Worm (Caenorhabditis elegans) whole organism, dauer: ENCODE results near the gene ptr-13.

Experiments
- unc-62 ChIP-seq: sonication (generic microtip); optimal IDR thresholded peaks from 2 replicates; lab custom pipeline; 2017; ENCODE audit warnings: missing biosample characterization, missing genetic modification reagents, missing genetic modification characterization

Gene ptr-13

DNA sequence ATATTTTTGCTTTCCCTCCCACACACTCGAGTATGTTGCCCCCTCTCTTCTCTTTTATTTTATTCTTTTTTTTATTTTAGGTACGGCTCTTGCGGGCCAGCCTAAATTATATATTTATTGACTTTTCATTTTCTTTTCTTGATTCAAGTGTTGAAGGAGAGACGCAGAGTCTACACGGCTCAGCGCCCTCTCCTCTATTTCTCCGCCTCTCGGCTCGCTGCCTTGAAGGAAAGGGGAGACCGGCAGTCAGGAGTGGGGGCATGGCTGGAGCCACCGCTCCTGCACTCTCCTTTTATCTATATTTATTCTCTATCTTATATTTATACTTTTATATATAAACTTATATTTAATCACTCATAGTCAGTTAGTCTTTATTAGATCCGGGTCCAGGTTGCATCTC, 4.1 kb upstream of the ptr-13 start:
- no peak for TF ChIP-seq unc-62

- TF ChIP-seq unc-62, result no peak
These were observed 1.0 kb upstream of the ptr-13 start for ce11 chrII:11163291-11163690.

ce11 chrII:11161675-11162074, 606 bp downstream of the ptr-13 start:
- TF ChIP-seq unc-62, result no peak

DNA sequence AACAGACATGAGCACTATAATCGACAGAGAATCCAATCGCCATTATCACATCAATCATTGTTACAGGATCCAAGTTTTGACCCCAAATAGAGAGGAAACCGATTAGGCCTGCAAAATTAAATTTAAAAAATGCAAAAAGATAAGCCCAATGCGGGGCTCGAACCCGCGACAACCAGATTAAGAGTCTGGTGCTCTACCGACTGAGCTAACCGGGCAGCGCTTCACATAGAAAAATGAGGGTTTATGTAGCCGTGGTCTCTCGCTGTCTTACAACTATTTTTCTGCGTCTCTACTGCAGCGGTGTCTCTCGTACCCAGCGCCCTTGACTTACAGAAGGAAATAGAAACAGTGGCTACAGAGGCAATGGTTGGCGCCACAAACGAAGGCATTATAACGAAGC, 4.6 kb downstream of the ptr-13 start:
- TF ChIP-seq unc-62, result no peak

- no peak for TF ChIP-seq unc-62
These were observed 6.1 kb downstream of the ptr-13 start for ce11 chrII:11156160-11156559.

DNA sequence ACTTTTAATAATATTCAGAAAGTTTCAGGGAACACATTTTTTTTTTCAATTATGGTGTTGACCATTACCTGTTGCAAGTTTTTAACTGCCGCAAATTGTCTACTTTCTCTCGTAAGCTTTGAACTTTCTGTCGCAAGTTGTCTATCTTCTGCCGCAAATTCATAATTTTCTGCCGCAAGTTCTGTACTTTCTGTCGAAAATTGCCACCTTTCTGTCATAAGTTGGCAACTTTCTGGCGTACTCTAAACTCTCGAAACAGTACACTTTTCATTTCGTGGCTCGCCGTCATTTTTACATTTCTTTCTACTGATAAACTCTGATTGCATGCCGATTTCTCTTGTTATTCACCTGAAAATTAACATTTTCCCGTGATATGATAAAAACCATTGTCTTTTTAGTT, 6.9 kb downstream of the ptr-13 start:
- no peak for TF ChIP-seq unc-62

ce11 chrII:11154957-11155356, 7.3 kb downstream of the ptr-13 start:
- no peak for TF ChIP-seq unc-62

- no peak for TF ChIP-seq unc-62
These were observed 8.5 kb downstream of the ptr-13 start for ce11 chrII:11153800-11154199.

DNA sequence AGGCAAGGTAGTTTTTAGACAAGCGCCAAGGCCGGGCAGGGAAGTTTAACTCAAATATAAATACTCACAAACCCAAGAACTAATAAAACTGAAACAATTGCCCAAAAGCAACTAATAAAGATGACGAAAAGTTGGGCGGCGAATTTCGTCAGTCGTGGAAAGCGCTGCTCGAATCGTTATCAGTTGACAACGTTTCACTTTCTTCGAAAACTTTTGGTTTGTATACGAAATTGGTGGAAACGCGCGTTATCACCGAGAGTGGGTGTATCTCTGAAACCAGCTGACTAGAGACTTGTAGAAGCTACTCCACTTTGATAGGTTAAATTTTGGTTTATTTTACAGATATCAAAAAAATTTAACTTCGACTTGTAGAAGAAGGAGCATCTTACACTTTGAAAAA, 9.2 kb downstream of the ptr-13 start:
- no peak for TF ChIP-seq unc-62

- no peak for TF ChIP-seq unc-62
These were observed 9.8 kb downstream of the ptr-13 start, which contains the start of gene pqm-1 for ce11 chrII:11152495-11152894. TSS of gene pqm-1 (minus strand) at chrII:11152595.

ce11 chrII:11150976-11151375, 11.3 kb downstream of the ptr-13 start:
- TF ChIP-seq unc-62, result no peak

DNA sequence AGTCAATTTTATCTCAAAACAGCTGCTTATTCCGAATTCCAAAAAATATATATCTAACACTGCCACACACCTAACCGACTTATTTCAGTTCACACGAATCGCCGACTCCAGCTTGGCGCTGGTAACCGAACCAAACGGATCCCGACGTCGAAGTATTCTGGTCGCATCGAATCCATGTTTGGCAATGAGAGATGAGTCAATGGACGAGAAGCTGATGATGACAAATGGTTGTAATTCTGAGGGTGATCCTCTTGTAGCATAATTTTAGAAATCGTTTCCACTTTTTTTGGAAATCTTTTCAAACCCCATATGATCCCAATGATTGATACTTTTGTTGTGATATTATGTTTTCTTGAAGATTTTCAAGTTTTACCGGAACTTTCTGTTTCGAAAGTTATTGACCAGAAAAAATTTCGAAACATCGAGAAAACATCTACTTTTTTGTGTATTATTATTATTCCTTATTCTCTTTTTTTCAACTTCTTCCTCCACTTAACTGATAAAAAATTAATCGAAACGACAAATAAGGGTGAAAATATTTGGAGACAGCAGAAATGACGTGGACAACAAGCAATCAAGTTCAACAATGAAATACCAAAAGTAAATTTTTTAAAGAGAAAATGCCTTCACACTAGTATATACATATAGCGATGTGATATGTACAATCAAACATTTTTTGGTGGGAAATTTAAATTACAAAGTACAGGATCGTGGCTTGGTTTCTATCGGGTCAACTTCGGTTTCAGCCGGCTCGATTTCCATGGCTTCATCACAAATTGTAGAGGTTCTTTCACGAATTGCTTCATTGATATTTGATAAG, 12.2 kb downstream of the ptr-13 start:
- TF ChIP-seq unc-62, result no peak

DNA sequence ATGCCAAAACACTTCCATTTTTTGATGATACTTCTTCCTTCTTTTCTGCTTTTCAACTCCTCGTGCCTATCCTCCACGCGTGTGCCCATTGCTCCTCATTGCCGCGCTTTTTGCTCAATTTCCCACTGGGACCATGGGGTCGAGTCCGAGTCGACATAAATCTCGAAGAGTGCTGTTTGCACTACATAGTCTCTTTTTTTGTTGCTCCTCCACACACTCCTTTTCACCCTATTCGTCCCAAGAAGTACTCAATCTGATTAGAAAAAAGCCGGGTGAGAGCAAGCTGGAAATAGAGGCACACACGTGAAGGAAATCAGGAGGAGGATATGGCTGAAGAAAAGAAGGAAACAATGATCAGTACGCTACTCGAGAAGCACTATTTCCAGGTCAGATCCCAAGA, 19.7 kb downstream of the ptr-13 start, which contains the start of gene arrd-6:
TSS of gene arrd-6 (plus strand) at position 169 of the 400 bp plus-strand sequence.
- TF ChIP-seq unc-62, result no peak

DNA sequence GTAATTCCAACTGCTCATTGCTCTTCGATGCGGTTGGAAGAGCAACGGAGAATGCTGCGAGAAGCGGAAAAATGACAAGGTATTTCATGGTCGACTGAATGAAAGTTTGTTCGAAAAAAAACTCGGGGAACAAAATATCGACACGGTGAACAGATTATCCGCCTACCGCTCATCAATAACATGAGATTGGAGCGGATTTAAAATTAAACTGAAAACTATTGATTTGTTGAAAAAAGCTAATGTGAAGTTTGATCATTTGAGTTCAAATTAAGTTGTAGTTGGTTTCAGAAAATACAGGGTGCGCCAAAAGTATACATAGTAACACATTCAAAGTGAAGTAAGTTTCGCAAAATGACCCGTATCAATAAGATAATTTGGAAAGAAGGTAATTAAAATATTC, 22.1 kb downstream of the ptr-13 start, which contains the start of gene F40F8.4:
TSS of gene F40F8.4 (minus strand) at position 101 of the 400 bp plus-strand sequence.
- TF ChIP-seq unc-62, result no peak

ce11 chrII:11135773-11136172, 26.5 kb downstream of the ptr-13 start:
- TF ChIP-seq unc-62, result no peak

- TF ChIP-seq unc-62, result no peak
These were observed 27.5 kb downstream of the ptr-13 start, which contains the start of gene F40F8.5 for ce11 chrII:11134828-11135227. TSS of gene F40F8.5 (minus strand) at chrII:11134928.

- no peak for TF ChIP-seq unc-62
These were observed 29.7 kb downstream of the ptr-13 start, which contains the start of gene F40F8.11 for ce11 chrII:11132542-11132941. TSS of gene F40F8.11 (minus strand) at chrII:11132590.

ce11 chrII:11129517-11129916, 32.8 kb downstream of the ptr-13 start, which contains the start of gene F40F8.12:
TSS of gene F40F8.12 (plus strand) at chrII:11129817.
- TF ChIP-seq unc-62, result no peak
